Fruit fly (Drosophila melanogaster) Kc167 (cell line): ENCODE results near the gene CycT.

Experiments
- h ChIP-seq: fragments of >200 bp; optimal IDR thresholded peaks from 3 replicates; lab custom pipeline; 2018; ENCODE audit warnings: missing external identifiers
- ttk ChIP-seq: sonication (Bioruptor generic); optimal IDR thresholded peaks from 2 replicates; lab custom pipeline; 2017; ENCODE audit warnings: missing external identifiers

DNA sequence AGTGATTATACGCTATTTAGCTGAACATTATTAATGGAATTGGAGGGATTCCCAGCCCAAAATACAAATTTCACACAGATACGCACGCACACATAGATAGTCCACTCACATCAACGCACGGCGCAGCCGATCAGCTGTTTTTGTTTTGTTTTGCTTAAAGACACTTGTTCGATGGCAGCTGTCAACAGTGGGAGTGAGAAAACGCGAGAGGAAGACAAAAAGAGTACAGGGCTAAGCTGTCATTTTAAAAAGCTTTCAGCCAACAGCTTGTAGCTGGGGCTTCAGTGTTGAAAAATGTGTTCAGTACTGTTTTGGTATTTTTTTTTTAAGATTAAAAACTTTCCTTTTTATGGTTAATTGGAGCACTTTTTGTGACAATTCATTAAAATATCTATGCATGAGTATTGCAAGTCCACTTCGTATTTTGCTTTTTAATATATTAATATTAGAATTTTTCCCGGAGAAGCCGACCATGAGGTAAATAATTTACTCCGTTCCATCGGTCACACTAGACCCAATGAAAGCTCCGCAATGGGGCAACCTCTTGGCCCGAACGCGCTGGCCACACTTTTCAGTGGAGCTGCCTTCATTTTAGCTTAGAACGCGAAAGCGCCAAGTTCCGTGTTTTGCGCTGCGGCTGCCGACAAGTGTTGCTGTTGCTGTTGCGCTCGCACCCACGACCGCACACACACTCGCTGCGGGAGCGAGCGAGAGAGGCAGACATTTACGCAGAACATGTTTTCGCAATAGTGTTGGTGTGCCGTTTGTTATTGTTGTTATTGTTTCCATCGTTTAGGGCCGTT, 24.5 kb downstream of the CycT start:
- no peak for TF ChIP-seq ttk (lab: Kevin White, UChicago)
- TF ChIP-seq h (lab: Kevin White, UChicago): no peak
